Worm (Caenorhabditis elegans): ENCODE results near the gene cyp-13A10.
A peak's percentile ranks its signal among the peaks of the same experiment; 100 is the strongest.

Gene cyp-13A10

ce11 chrII:9646928-9647838 is 15.5 kb downstream of the cyp-13A10 start, which contains the start of gene sqv-8:
TSS of gene sqv-8 (plus strand) at chrII:9646978.
- TF ChIP-seq ama-1 (optimal IDR thresholded peaks at IDR 0.05) (no peak), pes-1 (GFP tag; IDR thresholded peaks at IDR 0.05) (no peak), B0310.2 (tag; optimal IDR thresholded peaks at IDR 0.05) (no peak), aly-1 (tag; optimal IDR thresholded peaks at IDR 0.05) (no peak), ceh-13 (GFP tag; optimal IDR thresholded peaks at IDR 0.05) (no peak), tra-4 (tag; optimal IDR thresholded peaks at IDR 0.05) (no peak), F13C5.2 (tag; optimal IDR thresholded peaks at IDR 0.05) (no peak), tbx-37 (GFP tag; conservative IDR thresholded peaks at IDR 0.05) (no peak), ceh-36 (tag; optimal IDR thresholded peaks at IDR 0.05) (no peak), scrt-1 (GFP tag; IDR thresholded peaks at IDR 0.05) (no peak), flt-1 (GFP tag; IDR thresholded peaks at IDR 0.05) (no peak), hmbx-1 (tag; optimal IDR thresholded peaks at IDR 0.05) (no peak), ets-7 (tag; optimal IDR thresholded peaks at IDR 0.05) (no peak), hnd-1 (tag; optimal IDR thresholded peaks at IDR 0.05) (no peak), tbx-11 (GFP tag; IDR thresholded peaks at IDR 0.05) (no peak), hmg-4 (GFP tag; optimal IDR thresholded peaks at IDR 0.05) (no peak), sea-1 (GFP tag; conservative IDR thresholded peaks at IDR 0.05) (no peak)

- TF ChIP-seq ets-7 (tag; optimal IDR thresholded peaks at IDR 0.05), result peak; percentile 7
- TF ChIP-seq sea-1 (GFP tag; conservative IDR thresholded peaks at IDR 0.05), result 0 out of 2 replicates have a peak, but pooled peaks have one; percentile 33
- peak; percentile 77 for TF ChIP-seq hmg-4 (GFP tag; optimal IDR thresholded peaks at IDR 0.05)
- TF ChIP-seq F13C5.2 (tag; optimal IDR thresholded peaks at IDR 0.05), result peak; percentile 42
- peak; percentile 4 for TF ChIP-seq ceh-13 (GFP tag; optimal IDR thresholded peaks at IDR 0.05)
- no peak for TF ChIP-seq tra-4 (tag; optimal IDR thresholded peaks at IDR 0.05)
Observed at ce11 chrII:9646122-9646555, 16.5 kb downstream of the cyp-13A10 start.

- TF ChIP-seq B0310.2 (tag; optimal IDR thresholded peaks at IDR 0.05) (no peak), ama-1 (optimal IDR thresholded peaks at IDR 0.05) (no peak)
Observed at ce11 chrII:9644940-9645634, 17.6 kb downstream of the cyp-13A10 start.

ce11 chrII:9644438-9644837 is 18.2 kb downstream of the cyp-13A10 start, which contains the start of gene fzr-1:
TSS of gene fzr-1 (minus strand) at chrII:9644466.
- TF ChIP-seq tbx-11 (GFP tag; IDR thresholded peaks at IDR 0.05), result no peak
- TF ChIP-seq flt-1 (GFP tag; IDR thresholded peaks at IDR 0.05), result 0 out of 2 replicates have a peak, but pooled peaks have one; percentile 16
- 0 out of 2 replicates have a peak, but pooled peaks have one; percentile 10 for TF ChIP-seq tbx-37 (GFP tag; conservative IDR thresholded peaks at IDR 0.05)

- TF ChIP-seq ets-7 (tag; optimal IDR thresholded peaks at IDR 0.05) (no peak), ceh-13 (GFP tag; optimal IDR thresholded peaks at IDR 0.05) (no peak), tbx-11 (GFP tag; IDR thresholded peaks at IDR 0.05) (no peak), pes-1 (GFP tag; IDR thresholded peaks at IDR 0.05) (no peak), hmbx-1 (tag; optimal IDR thresholded peaks at IDR 0.05) (no peak), tbx-37 (GFP tag; conservative IDR thresholded peaks at IDR 0.05) (no peak), hmg-4 (GFP tag; optimal IDR thresholded peaks at IDR 0.05) (no peak), aly-1 (tag; optimal IDR thresholded peaks at IDR 0.05) (no peak), sea-1 (GFP tag; conservative IDR thresholded peaks at IDR 0.05) (no peak), hnd-1 (tag; optimal IDR thresholded peaks at IDR 0.05) (no peak), scrt-1 (GFP tag; IDR thresholded peaks at IDR 0.05) (no peak), ceh-36 (tag; optimal IDR thresholded peaks at IDR 0.05) (no peak), flt-1 (GFP tag; IDR thresholded peaks at IDR 0.05) (no peak), B0310.2 (tag; optimal IDR thresholded peaks at IDR 0.05) (no peak)
Observed at ce11 chrII:9636300-9636699, 26.4 kb downstream of the cyp-13A10 start, which contains the start of gene ZK1307.7. TSS of gene ZK1307.7 (plus strand) at chrII:9636600.

- TF ChIP-seq scrt-1 (GFP tag; IDR thresholded peaks at IDR 0.05), result no peak
- no peak for TF ChIP-seq ama-1 (optimal IDR thresholded peaks at IDR 0.05)
- TF ChIP-seq B0310.2 (tag; optimal IDR thresholded peaks at IDR 0.05), result no peak
- TF ChIP-seq tbx-11 (GFP tag; IDR thresholded peaks at IDR 0.05), result no peak
- TF ChIP-seq aly-1 (tag; optimal IDR thresholded peaks at IDR 0.05), result no peak
- no peak for TF ChIP-seq tra-4 (tag; optimal IDR thresholded peaks at IDR 0.05)
- TF ChIP-seq tbx-37 (GFP tag; conservative IDR thresholded peaks at IDR 0.05), result no peak
- TF ChIP-seq flt-1 (GFP tag; IDR thresholded peaks at IDR 0.05), result no peak
- no peak for TF ChIP-seq ceh-13 (GFP tag; optimal IDR thresholded peaks at IDR 0.05)
- no peak for TF ChIP-seq ceh-36 (tag; optimal IDR thresholded peaks at IDR 0.05)
Observed at ce11 chrII:9625930-9626329, 36.8 kb downstream of the cyp-13A10 start.

ce11 chrII:9624110-9624695 is 38.5 kb downstream of the cyp-13A10 start, which contains the start of the genes dnj-20 and ZK1307.8:
TSS of gene dnj-20 (minus strand) at chrII:9624176.
TSS of gene ZK1307.8 (plus strand) at chrII:9624613.
- TF ChIP-seq ama-1 (optimal IDR thresholded peaks at IDR 0.05) (no peak), sea-1 (GFP tag; conservative IDR thresholded peaks at IDR 0.05) (no peak), tbx-37 (GFP tag; conservative IDR thresholded peaks at IDR 0.05) (no peak), ceh-36 (tag; optimal IDR thresholded peaks at IDR 0.05) (no peak), hnd-1 (tag; optimal IDR thresholded peaks at IDR 0.05) (no peak), hmbx-1 (tag; optimal IDR thresholded peaks at IDR 0.05) (no peak), hmg-4 (GFP tag; optimal IDR thresholded peaks at IDR 0.05) (no peak), F13C5.2 (tag; optimal IDR thresholded peaks at IDR 0.05) (no peak), tra-4 (tag; optimal IDR thresholded peaks at IDR 0.05) (no peak), pes-1 (GFP tag; IDR thresholded peaks at IDR 0.05) (no peak)

Data from whole organism, early embryonic.